Fruit fly (Drosophila melanogaster) whole organism, prepupa: ENCODE measurements around the gene CG46439.

ENCODE experiments used
- Blimp-1 ChIP-seq: fragments of 200-800 bp; sonication (Bioruptor generic); optimal IDR thresholded peaks from 3 replicates; lab custom pipeline; 2017; ENCODE audit warnings: missing biosample characterization, missing genetic modification characterization, mild to moderate bottlenecking, moderate library complexity, missing genetic modification reagents
- CG10631 ChIP-seq: fragments of 200-800 bp; sonication (Bioruptor generic); optimal IDR thresholded peaks from 2 replicates; lab custom pipeline; 2016; ENCODE audit warnings: missing biosample characterization, missing genetic modification characterization
- CG11902 ChIP-seq: fragments of 200-800 bp; sonication (Bioruptor generic); optimal IDR thresholded peaks from 3 replicates; lab custom pipeline; 2016; ENCODE audit warnings: missing biosample characterization, missing genetic modification characterization
- CG15336 ChIP-seq: fragments of 200-800 bp; sonication (Bioruptor generic); IDR thresholded peaks from 2 replicates; pipeline ENCODE4 v1.3.6; 2022; ENCODE audit warnings: missing biosample characterization, missing genetic modification characterization
- CG1621 ChIP-seq: fragments of 200-800 bp; sonication (Bioruptor generic); optimal IDR thresholded peaks from 3 replicates; lab custom pipeline; 2018; ENCODE audit warnings: missing biosample characterization, mild to moderate bottlenecking, missing genetic modification characterization
- CG31627 ChIP-seq: fragments of 200-800 bp; sonication (Bioruptor generic); optimal IDR thresholded peaks from 3 replicates; lab custom pipeline; 2016; ENCODE audit warnings: missing biosample characterization, missing genetic modification characterization
- CG32006 ChIP-seq: fragments of 200-800 bp; sonication (Bioruptor generic); optimal IDR thresholded peaks from 3 replicates; lab custom pipeline; 2017; ENCODE audit warnings: missing biosample characterization, mild to moderate bottlenecking, missing genetic modification characterization
- CG3919 ChIP-seq: fragments of 200-800 bp; sonication (Bioruptor generic); optimal IDR thresholded peaks from 3 replicates; lab custom pipeline; 2016; ENCODE audit warnings: missing biosample characterization, missing genetic modification characterization
- CG4318 ChIP-seq: fragments of 200-800 bp; sonication (Bioruptor generic); optimal IDR thresholded peaks from 3 replicates; lab custom pipeline; 2017; ENCODE audit warnings: missing biosample characterization, mild to moderate bottlenecking, missing genetic modification characterization
- CG6163 ChIP-seq: fragments of 200-800 bp; sonication (Bioruptor generic); IDR thresholded peaks from 3 replicates; pipeline ENCODE4 v1.3.6; 2022; ENCODE audit warnings: missing biosample characterization, missing genetic modification characterization
- CG6276 ChIP-seq: fragments of 200-800 bp; sonication (Bioruptor generic); optimal IDR thresholded peaks from 2 replicates; lab custom pipeline; 2017; ENCODE audit warnings: missing biosample characterization, mild to moderate bottlenecking, missing genetic modification characterization
- CG6854 ChIP-seq: fragments of 200-800 bp; sonication (Bioruptor generic); optimal IDR thresholded peaks from 2 replicates; lab custom pipeline; 2017; ENCODE audit warnings: missing biosample characterization, mild to moderate bottlenecking, missing genetic modification characterization
- CG7368 ChIP-seq: fragments of 200-800 bp; sonication (Bioruptor generic); optimal IDR thresholded peaks from 3 replicates; lab custom pipeline; 2016; ENCODE audit warnings: missing biosample characterization, missing genetic modification characterization
- CG8119 ChIP-seq: fragments of 200-800 bp; sonication (Bioruptor generic); IDR thresholded peaks from 3 replicates; pipeline ENCODE4 v1.3.6; 2022; ENCODE audit warnings: missing biosample characterization, missing genetic modification characterization
- CG8319 ChIP-seq: fragments of 200-800 bp; sonication (Bioruptor generic); optimal IDR thresholded peaks from 3 replicates; lab custom pipeline; 2016; ENCODE audit warnings: missing biosample characterization, missing genetic modification characterization
- CG8632 ChIP-seq: fragments of 200-800 bp; sonication (Bioruptor generic); optimal IDR thresholded peaks from 3 replicates; lab custom pipeline; 2016; ENCODE audit warnings: missing biosample characterization, missing genetic modification characterization
- CG9139 ChIP-seq: fragments of 200-800 bp; sonication (Bioruptor generic); optimal IDR thresholded peaks from 3 replicates; lab custom pipeline; 2017; ENCODE audit warnings: missing biosample characterization, mild to moderate bottlenecking, missing genetic modification characterization
- Eip75B ChIP-seq: fragments of 200-800 bp; sonication (Bioruptor generic); optimal IDR thresholded peaks from 3 replicates; lab custom pipeline; 2016; ENCODE audit warnings: missing biosample characterization, missing genetic modification characterization
- Eip78C ChIP-seq: fragments of 200-800 bp; sonication (Bioruptor generic); peaks from one replicate; lab custom pipeline; 2016; ENCODE audit warnings: missing biosample characterization, missing genetic modification characterization
- Eip93F ChIP-seq: fragments of 200-800 bp; sonication (Bioruptor generic); optimal IDR thresholded peaks from 2 replicates; lab custom pipeline; 2016; ENCODE audit warnings: missing biosample characterization, mild to moderate bottlenecking, missing genetic modification characterization
- Ets21C ChIP-seq: fragments of 200-800 bp; sonication (Bioruptor generic); optimal IDR thresholded peaks from 3 replicates; lab custom pipeline; 2016; ENCODE audit warnings: missing biosample characterization, missing genetic modification characterization
- Ets96B ChIP-seq: fragments of 200-800 bp; optimal IDR thresholded peaks from 2 replicates; lab custom pipeline; 2019; ENCODE audit warnings: missing biosample characterization, mild to moderate bottlenecking, missing genetic modification characterization, moderate library complexity
- Hr38 ChIP-seq: sonication (Bioruptor generic); optimal IDR thresholded peaks from 2 replicates; lab custom pipeline; 2016; ENCODE audit warnings: missing biosample characterization, missing genetic modification characterization
- Hr4 ChIP-seq: fragments of 200-800 bp; sonication (Bioruptor generic); optimal IDR thresholded peaks from 3 replicates; lab custom pipeline; 2016; ENCODE audit warnings: missing biosample characterization, missing genetic modification characterization
- Lpt ChIP-seq: fragments of 200-800 bp; sonication (Bioruptor generic); optimal IDR thresholded peaks from 3 replicates; lab custom pipeline; 2016; ENCODE audit warnings: missing biosample characterization, missing genetic modification characterization
- Met ChIP-seq: fragments of 200-800 bp; sonication (Bioruptor generic); optimal IDR thresholded peaks from 3 replicates; lab custom pipeline; 2016; ENCODE audit warnings: missing biosample characterization, missing genetic modification characterization
- OdsH ChIP-seq: fragments of 200-800 bp; sonication (Bioruptor generic); optimal IDR thresholded peaks from 3 replicates; lab custom pipeline; 2016; ENCODE audit warnings: missing biosample characterization, missing genetic modification characterization
- Sox14 ChIP-seq: fragments of 200-800 bp; sonication (Bioruptor generic); optimal IDR thresholded peaks from 3 replicates; lab custom pipeline; 2016; ENCODE audit warnings: missing biosample characterization, missing genetic modification characterization
- Sox15 ChIP-seq: fragments of 200-800 bp; sonication (Bioruptor generic); optimal IDR thresholded peaks from 3 replicates; lab custom pipeline; 2016; ENCODE audit warnings: missing biosample characterization, missing genetic modification characterization
- acj6 ChIP-seq: fragments of 200-800 bp; sonication (Bioruptor generic); optimal IDR thresholded peaks from 3 replicates; lab custom pipeline; 2016; ENCODE audit warnings: missing biosample characterization, missing genetic modification characterization
- dac ChIP-seq: fragments of 200-800 bp; sonication (Bioruptor generic); optimal IDR thresholded peaks from 2 replicates; lab custom pipeline; 2017; ENCODE audit warnings: missing biosample characterization, mild to moderate bottlenecking, missing genetic modification characterization
- dsx ChIP-seq: fragments of 200-800 bp; optimal IDR thresholded peaks from 3 replicates; lab custom pipeline; 2019; ENCODE audit warnings: missing biosample characterization, mild to moderate bottlenecking, missing genetic modification characterization, moderate library complexity; ENCODE audit not compliant: poor library complexity, severe bottlenecking
- eg ChIP-seq: fragments of 200-800 bp; sonication (Bioruptor generic); IDR thresholded peaks from 3 replicates; pipeline ENCODE4 v1.3.6; 2022; ENCODE audit warnings: missing biosample characterization, missing genetic modification characterization
- esn ChIP-seq: fragments of 200-800 bp; sonication (Bioruptor generic); optimal IDR thresholded peaks from 2 replicates; lab custom pipeline; 2016; ENCODE audit warnings: missing biosample characterization, mild to moderate bottlenecking, missing genetic modification characterization, moderate library complexity
- fd59A ChIP-seq: fragments of 200-800 bp; sonication (Bioruptor generic); optimal IDR thresholded peaks from 2 replicates; lab custom pipeline; 2017; ENCODE audit warnings: missing biosample characterization, mild to moderate bottlenecking, missing genetic modification characterization, missing genetic modification reagents
- fd85E ChIP-seq: fragments of 200-800 bp; sonication (Bioruptor generic); optimal IDR thresholded peaks from 3 replicates; lab custom pipeline; 2016; ENCODE audit warnings: missing biosample characterization, missing genetic modification characterization
- fkh ChIP-seq: fragments of 200-800 bp; sonication (Bioruptor generic); optimal IDR thresholded peaks from 3 replicates; lab custom pipeline; 2017; ENCODE audit warnings: missing biosample characterization, mild to moderate bottlenecking, missing genetic modification characterization, moderate library complexity
- net ChIP-seq: fragments of 200-800 bp; sonication (Bioruptor generic); optimal IDR thresholded peaks from 3 replicates; lab custom pipeline; 2016; ENCODE audit warnings: missing biosample characterization, missing genetic modification characterization
- pdm3 ChIP-seq: fragments of 200-800 bp; sonication (Bioruptor generic); optimal IDR thresholded peaks from 3 replicates; lab custom pipeline; 2016; ENCODE audit warnings: missing biosample characterization, missing genetic modification characterization
- salr ChIP-seq, 2 experiments: fragments of 200-800 bp; sonication (Bioruptor generic); optimal IDR thresholded peaks; 3 replicates each; lab custom pipeline; 2016 to 2018; ENCODE audit warnings: missing biosample characterization in 2 of 2, missing genetic modification characterization in 2 of 2, mild to moderate bottlenecking in 1 of 2
- spab ChIP-seq: fragments of 200-800 bp; sonication (Bioruptor generic); optimal IDR thresholded peaks from 2 replicates; lab custom pipeline; 2017; ENCODE audit warnings: missing biosample characterization, mild to moderate bottlenecking, missing genetic modification characterization, missing genetic modification reagents
- ss ChIP-seq, 2 experiments: fragments of 200-800 bp; sonication (Bioruptor generic); optimal IDR thresholded peaks; 2 replicates in 1 of 2; 3 replicates in 1 of 2; lab custom pipeline; 2017 to 2018; ENCODE audit warnings: mild to moderate bottlenecking in 2 of 2, missing biosample characterization in 2 of 2, missing genetic modification characterization in 2 of 2, moderate library complexity in 1 of 2
- svp ChIP-seq: fragments of 200-800 bp; sonication (Bioruptor generic); peaks from one replicate; lab custom pipeline; 2016; ENCODE audit warnings: missing biosample characterization, missing genetic modification characterization
- vri ChIP-seq: fragments of 200-800 bp; sonication (Bioruptor generic); optimal IDR thresholded peaks from 3 replicates; lab custom pipeline; 2016; ENCODE audit warnings: missing biosample characterization, mild to moderate bottlenecking, missing genetic modification characterization

Gene CG46439

dm6 chr3L:11120419-11120958, 24.4 kb upstream of the CG46439 start, which contains the start of the genes FoxK and mRpL2 (continued):
- TF ChIP-seq acj6 (no peak), CG8319 (GFP tag; lab: Kevin White, UChicago) (peak; percentile 26), Sox14 (GFP tag; lab: Kevin White, UChicago) (peak; percentile 62), fkh (GFP tag; lab: Kevin White, UChicago) (no peak), CG7368 (GFP tag; lab: Kevin White, UChicago) (peak; percentile 58), esn (peak; percentile 41), Sox15 (GFP tag; lab: Kevin White, UChicago) (no peak), eg (GFP tag; lab: Robert Waterston, UW) (peak; percentile 89), CG8119 (GFP tag; lab: Robert Waterston, UW) (peak; percentile 92), net (GFP tag; lab: Kevin White, UChicago) (peak; percentile 84), vri (peak; percentile 85), CG9139 (peak; percentile 94), spab (GFP tag; lab: Kevin White, UChicago) (peak; percentile 86), Hr38 (GFP tag; lab: Kevin White, UChicago) (peak; percentile 2), Eip78C (peak; percentile 90), dsx (GFP tag; lab: Kevin White, UChicago) (peak; percentile 77), Lpt (GFP tag; lab: Kevin White, UChicago) (peak; percentile 91), fd59A (GFP tag; lab: Kevin White, UChicago) (peak; percentile 61), Ets21C (GFP tag; lab: Kevin White, UChicago) (peak; percentile 22), ss (GFP tag; optimal IDR thresholded peaks at IDR 0.05; lab: Kevin White, UChicago) (peak; percentile 96 to 97), pdm3 (GFP tag; lab: Kevin White, UChicago) (peak; percentile 71), CG1621 (peak; percentile 70), Ets96B (peak; percentile 80), Hr4 (GFP tag; lab: Kevin White, UChicago) (peak; percentile 61), CG15336 (GFP tag; lab: Robert Waterston, UW) (peak; percentile 75), CG10631 (GFP tag; lab: Kevin White, UChicago) (peak; percentile 47), OdsH (GFP tag; lab: Kevin White, UChicago) (peak; percentile 43), dac (GFP tag; lab: Kevin White, UChicago) (peak; percentile 43), CG6276 (peak; percentile 94), CG4318 (peak; percentile 11), CG8632 (peak; percentile 63), CG31627 (GFP tag; lab: Kevin White, UChicago) (no peak), Met (GFP tag; lab: Kevin White, UChicago) (peak; percentile 62)

- no peak for TF ChIP-seq Eip93F (GFP tag; lab: Kevin White, UChicago)
- TF ChIP-seq Sox15 (GFP tag; lab: Kevin White, UChicago), result no peak
- TF ChIP-seq vri, result peak; percentile 78
- TF ChIP-seq dsx (GFP tag; lab: Kevin White, UChicago), result no peak
- TF ChIP-seq dac (GFP tag; lab: Kevin White, UChicago), result no peak
- TF ChIP-seq fkh (GFP tag; lab: Kevin White, UChicago), result peak; percentile 98
- TF ChIP-seq fd59A (GFP tag; lab: Kevin White, UChicago), result no peak
Measured at dm6 chr3L:11119901-11120418, 23.9 kb upstream of the CG46439 start.

dm6 chr3L:11119396-11119900, 23.4 kb upstream of the CG46439 start:
- TF ChIP-seq fd59A (GFP tag; lab: Kevin White, UChicago) (no peak), CG11902 (GFP tag; lab: Kevin White, UChicago) (no peak), fd85E (GFP tag; lab: Kevin White, UChicago) (no peak), net (GFP tag; lab: Kevin White, UChicago) (no peak), salr (GFP tag; optimal IDR thresholded peaks at IDR 0.05; lab: Kevin White, UChicago) (peak in 1 of 2 experiments; percentile 19), pdm3 (GFP tag; lab: Kevin White, UChicago) (no peak), Eip78C (no peak), dac (GFP tag; lab: Kevin White, UChicago) (no peak), CG9139 (peak; percentile 13), CG32006 (no peak), Eip75B (GFP tag; lab: Kevin White, UChicago) (no peak), OdsH (GFP tag; lab: Kevin White, UChicago) (no peak), CG8319 (GFP tag; lab: Kevin White, UChicago) (no peak), CG6854 (GFP tag; lab: Kevin White, UChicago) (no peak), CG7368 (GFP tag; lab: Kevin White, UChicago) (no peak), CG3919 (GFP tag; lab: Kevin White, UChicago) (no peak), Met (GFP tag; lab: Kevin White, UChicago) (peak; percentile 5), esn (peak; percentile 1), CG6163 (peak; percentile 60; the same call in 2 of the 3 replicates), Hr38 (GFP tag; lab: Kevin White, UChicago) (no peak), fkh (GFP tag; lab: Kevin White, UChicago) (no peak), Blimp-1 (GFP tag; lab: Kevin White, UChicago) (no peak), CG10631 (GFP tag; lab: Kevin White, UChicago) (no peak), CG1621 (no peak), svp (GFP tag; lab: Kevin White, UChicago) (peak; percentile 60)
